Worm (Caenorhabditis elegans) whole organism, late embryonic: ENCODE measurements around the gene daf-9.

Experiments
- ceh-18 ChIP-seq: sonication (generic microtip); optimal IDR thresholded peaks from 2 replicates; lab custom pipeline; 2016; ENCODE audit warnings: missing genetic modification characterization, missing compliant biosample characterization
- ceh-48 ChIP-seq: sonication (generic microtip); optimal IDR thresholded peaks from 2 replicates; lab custom pipeline; 2016; ENCODE audit warnings: missing genetic modification characterization, inconsistent platforms, missing compliant biosample characterization
- fkh-10 ChIP-seq: fragments of 150-350 bp; optimal IDR thresholded peaks from 2 replicates; lab custom pipeline; 2014; ENCODE audit warnings: missing biosample characterization, missing genetic modification reagents, missing genetic modification characterization
- hlh-6 ChIP-seq: sonication (generic microtip); optimal IDR thresholded peaks from 2 replicates; lab custom pipeline; 2016; ENCODE audit warnings: missing genotype, missing genetic modification characterization, missing compliant biosample characterization
- lim-6 ChIP-seq: sonication (generic microtip); optimal IDR thresholded peaks from 2 replicates; lab custom pipeline; 2016; ENCODE audit warnings: missing genetic modification characterization, missing compliant biosample characterization
- nfya-1 ChIP-seq: sonication (generic microtip); optimal IDR thresholded peaks from 2 replicates; lab custom pipeline; 2017; ENCODE audit warnings: missing genetic modification characterization, mild to moderate bottlenecking, missing compliant biosample characterization, antibody characterized with exemption, moderate library complexity
- pqm-1 ChIP-seq: sonication (generic microtip); optimal IDR thresholded peaks from 2 replicates; lab custom pipeline; 2016; ENCODE audit warnings: missing genetic modification characterization, missing compliant biosample characterization
- ztf-16 ChIP-seq: sonication (generic microtip); optimal IDR thresholded peaks from 2 replicates; lab custom pipeline; 2017; ENCODE audit warnings: missing genetic modification characterization, missing compliant biosample characterization

ce11 chrX:6202809-6203208 lies 6.1 kb downstream of the daf-9 start:
- no peak for TF ChIP-seq fkh-10 (GFP tag; lab: Kevin White, UChicago)
- TF ChIP-seq pqm-1: no peak
- TF ChIP-seq lim-6 (tag; lab: Kevin White, UChicago): no peak
- TF ChIP-seq ceh-48: no peak
- no peak for TF ChIP-seq nfya-1 (tag; lab: Kevin White, UChicago)
- no peak for TF ChIP-seq hlh-6 (tag; lab: Kevin White, UChicago)
- TF ChIP-seq ceh-18 (tag; lab: Kevin White, UChicago): no peak
- no peak for TF ChIP-seq ztf-16 (tag; lab: Kevin White, UChicago)
